Worm (Caenorhabditis elegans): Measurements from ENCODE around the gene srh-131.

DNA sequence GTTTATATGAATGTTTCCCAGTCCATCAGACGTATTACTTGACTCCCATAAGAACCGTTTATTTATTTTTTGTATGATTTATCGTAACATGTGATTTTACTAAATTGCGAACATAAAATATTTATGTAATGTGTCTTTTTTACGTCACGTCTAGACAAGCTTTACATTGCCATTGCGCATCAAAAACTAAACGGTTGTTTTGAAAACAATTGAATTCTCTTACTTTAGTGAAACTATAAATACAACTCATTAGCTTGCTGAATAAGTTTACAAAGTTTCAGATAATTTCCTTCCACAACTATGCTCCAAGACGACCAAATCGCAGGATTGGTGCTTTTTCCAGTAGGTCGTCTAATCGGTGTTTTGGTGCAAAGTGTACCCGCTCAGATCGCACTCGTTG is 30.4 kb upstream of the srh-131 start, which contains the start of gene srx-54:
- TF ChIP-seq C34F6.9 (tag; optimal IDR thresholded peaks at IDR 0.05): no peak
- no peak for TF ChIP-seq lin-39 (tag; optimal IDR thresholded peaks at IDR 0.05)
- no peak for TF ChIP-seq mab-5 (tag; optimal IDR thresholded peaks at IDR 0.05)
